Fruit fly (Drosophila melanogaster) whole organism, embryonic: Measurements from ENCODE around the gene CG34116.

Source experiments
- Atf6 ChIP-seq: fragments of 200-800 bp; sonication (Bioruptor generic); IDR thresholded peaks from 2 replicates; pipeline ENCODE4 v1.3.6; 2022; ENCODE audit warnings: missing biosample characterization, missing genetic modification characterization
- CG10654 ChIP-seq: fragments of 200-800 bp; sonication (Bioruptor generic); optimal IDR thresholded peaks from 2 replicates; lab custom pipeline; 2016; ENCODE audit warnings: missing biosample characterization, missing genetic modification characterization
- CG12219 ChIP-seq: fragments of 200-800 bp; sonication (Bioruptor generic); optimal IDR thresholded peaks from 3 replicates; lab custom pipeline; 2018; ENCODE audit warnings: missing biosample characterization, mild to moderate bottlenecking, missing genetic modification characterization
- CG12769 ChIP-seq: fragments of 200-800 bp; sonication (Bioruptor generic); optimal IDR thresholded peaks from 2 replicates; lab custom pipeline; 2019; ENCODE audit warnings: missing biosample characterization, mild to moderate bottlenecking, missing genetic modification characterization, moderate library complexity
- CG12942 ChIP-seq: fragments of 200-800 bp; sonication (Bioruptor generic); optimal IDR thresholded peaks from 3 replicates; lab custom pipeline; 2016; ENCODE audit warnings: missing biosample characterization, missing genetic modification characterization
- CG15601 ChIP-seq: fragments of 200-800 bp; sonication (Bioruptor generic); optimal IDR thresholded peaks from 3 replicates; lab custom pipeline; 2019; ENCODE audit warnings: missing biosample characterization, mild to moderate bottlenecking, missing genetic modification characterization, moderate library complexity
- CG17359 ChIP-seq: fragments of 200-800 bp; sonication (Bioruptor generic); optimal IDR thresholded peaks from 3 replicates; lab custom pipeline; 2018; ENCODE audit warnings: missing biosample characterization, mild to moderate bottlenecking, missing genetic modification characterization, moderate library complexity
- CG17361 ChIP-seq: fragments of 200-800 bp; sonication (Bioruptor generic); IDR thresholded peaks from 3 replicates; pipeline ENCODE4 v1.3.6; 2022; ENCODE audit warnings: missing biosample characterization, missing genetic modification characterization
- CG18011 ChIP-seq: fragments of 200-800 bp; sonication (Bioruptor generic); optimal IDR thresholded peaks from 2 replicates; lab custom pipeline; 2017; ENCODE audit warnings: missing biosample characterization, missing genetic modification characterization, mild to moderate bottlenecking, moderate library complexity, missing genotype
- CG18262 ChIP-seq: fragments of 200-800 bp; optimal IDR thresholded peaks from 3 replicates; lab custom pipeline; 2019; ENCODE audit warnings: missing biosample characterization, mild to moderate bottlenecking, missing genetic modification characterization, moderate library complexity
- CG34224 ChIP-seq: fragments of 200-800 bp; sonication (Bioruptor generic); IDR thresholded peaks from 3 replicates; pipeline ENCODE4 v1.3.6; 2022; ENCODE audit warnings: missing biosample characterization, missing genetic modification characterization; ENCODE audit not compliant: partially characterized antibody
- CG3838 ChIP-seq: fragments of 200-800 bp; sonication (Bioruptor generic); optimal IDR thresholded peaks from 3 replicates; lab custom pipeline; 2016; ENCODE audit warnings: missing biosample characterization, missing genetic modification characterization
- CG5180 ChIP-seq: fragments of 200-800 bp; sonication (Bioruptor generic); optimal IDR thresholded peaks from 3 replicates; lab custom pipeline; 2017; ENCODE audit warnings: missing biosample characterization, missing genetic modification characterization, mild to moderate bottlenecking, moderate library complexity, missing genetic modification reagents
- CG5953 ChIP-seq: fragments of 200-800 bp; sonication (Bioruptor generic); IDR thresholded peaks from 2 replicates; pipeline ENCODE4 v1.3.6; 2022; ENCODE audit warnings: missing biosample characterization, missing genetic modification characterization
- CG6765 ChIP-seq: fragments of 200-800 bp; sonication (Bioruptor generic); optimal IDR thresholded peaks from 3 replicates; lab custom pipeline; 2017; ENCODE audit warnings: missing biosample characterization, mild to moderate bottlenecking, missing genetic modification characterization
- CG7839 ChIP-seq: fragments of 200-800 bp; sonication (Bioruptor generic); optimal IDR thresholded peaks from 3 replicates; lab custom pipeline; 2018; ENCODE audit warnings: missing biosample characterization, mild to moderate bottlenecking, missing genetic modification characterization, moderate library complexity
- CG7963 ChIP-seq: fragments of 200-800 bp; sonication (Bioruptor generic); IDR thresholded peaks from 3 replicates; pipeline ENCODE4 v1.3.6; 2022; ENCODE audit warnings: missing biosample characterization, missing genetic modification characterization; ENCODE audit not compliant: partially characterized antibody
- CG7987 ChIP-seq: fragments of 200-800 bp; sonication (Bioruptor generic); optimal IDR thresholded peaks from 2 replicates; lab custom pipeline; 2018; ENCODE audit warnings: missing biosample characterization, mild to moderate bottlenecking, missing genetic modification characterization, moderate library complexity
- CG8281 ChIP-seq: fragments of 200-800 bp; sonication (Bioruptor generic); optimal IDR thresholded peaks from 2 replicates; lab custom pipeline; 2018; ENCODE audit warnings: missing biosample characterization, mild to moderate bottlenecking, missing genetic modification characterization, moderate library complexity
- CG8765 ChIP-seq: fragments of 200-800 bp; sonication (Bioruptor generic); IDR thresholded peaks from 2 replicates; pipeline ENCODE4 v1.3.6; 2022; ENCODE audit warnings: missing biosample characterization, missing genetic modification characterization
- CG9609 ChIP-seq: fragments of 200-800 bp; sonication (Bioruptor generic); optimal IDR thresholded peaks from 3 replicates; lab custom pipeline; 2016; ENCODE audit warnings: missing biosample characterization, missing genetic modification characterization
- CkIIα-i1 ChIP-seq: fragments of 200-800 bp; sonication (Bioruptor generic); IDR thresholded peaks from 2 replicates; pipeline ENCODE4 v1.3.6; 2022; ENCODE audit warnings: missing biosample characterization, missing genetic modification characterization
- Fer1 ChIP-seq: fragments of 200-800 bp; sonication (Bioruptor generic); optimal IDR thresholded peaks from 2 replicates; lab custom pipeline; 2017; ENCODE audit warnings: missing biosample characterization, mild to moderate bottlenecking, missing genetic modification characterization
- Gsc ChIP-seq: fragments of 200-800 bp; sonication (Bioruptor generic); IDR thresholded peaks from 2 replicates; pipeline ENCODE4 v1.3.6; 2022; ENCODE audit warnings: missing biosample characterization, missing genetic modification characterization
- HHEX ChIP-seq: fragments of 200-800 bp; sonication (Bioruptor generic); optimal IDR thresholded peaks from 3 replicates; lab custom pipeline; 2017; ENCODE audit warnings: missing biosample characterization, mild to moderate bottlenecking, missing genetic modification characterization, missing genetic modification reagents
- HLH54F ChIP-seq: fragments of 200-800 bp; sonication (Bioruptor generic); optimal IDR thresholded peaks from 3 replicates; lab custom pipeline; 2016; ENCODE audit warnings: missing biosample characterization, missing genetic modification characterization
- Hsf ChIP-seq: fragments of 200-800 bp; sonication (Bioruptor generic); optimal IDR thresholded peaks from 3 replicates; lab custom pipeline; 2016; ENCODE audit warnings: missing biosample characterization, missing genetic modification characterization
- Myb ChIP-seq: fragments of 200-800 bp; sonication (Bioruptor generic); optimal IDR thresholded peaks from 2 replicates; lab custom pipeline; 2016; ENCODE audit warnings: missing biosample characterization, missing genetic modification characterization
- Six4 ChIP-seq: fragments of 200-800 bp; sonication (Bioruptor generic); optimal IDR thresholded peaks from 2 replicates; lab custom pipeline; 2016; ENCODE audit warnings: missing biosample characterization, missing genetic modification characterization
- Trl ChIP-seq, 3 experiments: fragments of >200 bp in 2 of 3; fragments of 200-800 bp in 1 of 3; sonication (Bioruptor generic) in 1 of 3; optimal IDR thresholded peaks; 2 replicates in 1 of 3; 3 replicates in 2 of 3; lab custom pipeline; 2016 to 2017; ENCODE audit warnings: missing biosample characterization in 1 of 3, missing genetic modification characterization in 1 of 3
- al ChIP-seq: fragments of 200-800 bp; sonication (Bioruptor generic); IDR thresholded peaks from 2 replicates; pipeline ENCODE4 v1.3.6; 2022; ENCODE audit warnings: missing biosample characterization, missing genetic modification characterization
- ap ChIP-seq: fragments of 200-800 bp; sonication (Bioruptor generic); IDR thresholded peaks from 2 replicates; pipeline ENCODE4 v1.3.6; 2022; ENCODE audit warnings: missing biosample characterization, missing genetic modification characterization
- dan ChIP-seq: fragments of 200-800 bp; sonication (Bioruptor generic); IDR thresholded peaks from 2 replicates; pipeline ENCODE4 v1.3.6; 2022; ENCODE audit warnings: missing biosample characterization, missing genetic modification characterization
- dysf ChIP-seq: fragments of 200-800 bp; sonication (Bioruptor generic); IDR thresholded peaks from 3 replicates; pipeline ENCODE4 v1.3.6; 2022; ENCODE audit warnings: missing biosample characterization, missing genetic modification characterization
- h ChIP-seq: fragments of >200 bp; optimal IDR thresholded peaks from 2 replicates; lab custom pipeline; 2017
- nmo ChIP-seq: fragments of 200-800 bp; sonication (Bioruptor generic); optimal IDR thresholded peaks from 2 replicates; lab custom pipeline; 2018; ENCODE audit warnings: missing biosample characterization, mild to moderate bottlenecking, missing genetic modification characterization, moderate library complexity
- odd ChIP-seq: fragments of 200-800 bp; sonication (Bioruptor generic); optimal IDR thresholded peaks from 2 replicates; lab custom pipeline; 2017; ENCODE audit warnings: missing biosample characterization, mild to moderate bottlenecking, missing genetic modification characterization
- rib ChIP-seq: fragments of 200-800 bp; sonication (Bioruptor generic); IDR thresholded peaks from 2 replicates; pipeline ENCODE4 v1.3.6; 2022; ENCODE audit warnings: missing biosample characterization, missing genetic modification characterization
- ro ChIP-seq: fragments of 200-800 bp; sonication (Bioruptor generic); IDR thresholded peaks from 2 replicates; pipeline ENCODE4 v1.3.6; 2022; ENCODE audit warnings: missing biosample characterization, missing genetic modification characterization
- schlank ChIP-seq: fragments of 200-800 bp; sonication (Bioruptor generic); optimal IDR thresholded peaks from 2 replicates; lab custom pipeline; 2018; ENCODE audit warnings: missing biosample characterization, mild to moderate bottlenecking, missing genetic modification characterization
- sisA ChIP-seq: fragments of 200-800 bp; sonication (Bioruptor generic); IDR thresholded peaks from 2 replicates; pipeline ENCODE4 v1.3.6; 2022; ENCODE audit warnings: missing biosample characterization, missing genetic modification characterization
- sr ChIP-seq: fragments of 200-800 bp; sonication (Bioruptor generic); IDR thresholded peaks from 3 replicates; pipeline ENCODE4 v1.3.6; 2022; ENCODE audit warnings: missing biosample characterization, missing genetic modification characterization
- tap ChIP-seq: fragments of 200-800 bp; optimal IDR thresholded peaks from 3 replicates; lab custom pipeline; 2019; ENCODE audit warnings: missing biosample characterization, mild to moderate bottlenecking, missing genetic modification characterization, moderate library complexity
- tin ChIP-seq: fragments of 200-800 bp; sonication (Bioruptor generic); optimal IDR thresholded peaks from 3 replicates; lab custom pipeline; 2016; ENCODE audit warnings: missing biosample characterization, missing genetic modification characterization

The CG34116 gene

dm6 chr3L:19793438-19793998 lies 12.3 kb downstream of the CG34116 start, which contains the start of the genes CG42637, Gyc76C and SREBP (continued):
- TF ChIP-seq al (GFP tag; lab: Robert Waterston, UW) (no peak), Hsf (peak; percentile 28), CG8765 (GFP tag; lab: Robert Waterston, UW) (0 out of 2 replicates have a peak, but pooled peaks have one; percentile 10), CG5953 (GFP tag; lab: Robert Waterston, UW) (no peak), CG5180 (GFP tag; lab: Kevin White, UChicago) (no peak), CG34224 (GFP tag; lab: Robert Waterston, UW) (peak; percentile 55; the same call in 2 of the 3 replicates), CkIIα-i1 (GFP tag; lab: Robert Waterston, UW) (no peak), h (no peak), ap (GFP tag; lab: Robert Waterston, UW) (no peak), dysf (GFP tag; lab: Robert Waterston, UW) (no peak), CG6765 (GFP tag; lab: Kevin White, UChicago) (peak; percentile 1), Atf6 (peak; percentile 4; the same call in 1 of the 2 replicates), CG12219 (GFP tag; lab: Kevin White, UChicago) (no peak), CG3838 (GFP tag; lab: Kevin White, UChicago) (peak; percentile 11), CG17361 (GFP tag; lab: Robert Waterston, UW) (no peak), Gsc (no peak), CG7987 (GFP tag; lab: Kevin White, UChicago) (peak; percentile 7), CG12769 (tag; lab: Kevin White, UChicago) (no peak), CG15601 (tag; lab: Kevin White, UChicago) (peak; percentile 57), HLH54F (no peak), Fer1 (GFP tag; lab: Kevin White, UChicago) (no peak), odd (GFP tag; lab: Kevin White, UChicago) (no peak), ro (GFP tag; lab: Robert Waterston, UW) (no peak), sisA (no peak), CG8281 (tag; lab: Kevin White, UChicago) (no peak), CG18011 (GFP tag; lab: Kevin White, UChicago) (no peak), CG17359 (tag; lab: Kevin White, UChicago) (no peak), Trl (optimal IDR thresholded peaks at IDR 0.05; lab: Kevin White, UChicago) (peak; percentile 63 to 66), Trl (GFP tag; optimal IDR thresholded peaks at IDR 0.05; lab: Kevin White, UChicago) (no peak), CG10654 (GFP tag; lab: Kevin White, UChicago) (no peak), rib (GFP tag; lab: Robert Waterston, UW) (no peak), sr (GFP tag; lab: Robert Waterston, UW) (peak; percentile 66; the same call in 1 of the 3 replicates), CG12942 (GFP tag; lab: Kevin White, UChicago) (no peak), schlank (tag; lab: Kevin White, UChicago) (no peak), dan (GFP tag; lab: Robert Waterston, UW) (no peak), Myb (GFP tag; lab: Kevin White, UChicago) (peak; percentile 87), CG9609 (GFP tag; lab: Kevin White, UChicago) (no peak), tin (GFP tag; lab: Kevin White, UChicago) (no peak), Six4 (no peak), CG7839 (no peak), CG7963 (GFP tag; lab: Robert Waterston, UW) (no peak), HHEX (GFP tag; lab: Kevin White, UChicago) (no peak), tap (no peak), CG18262 (tag; lab: Kevin White, UChicago) (no peak), nmo (GFP tag; lab: Kevin White, UChicago) (peak; percentile 40)
